Worm (Caenorhabditis elegans) whole organism, L3 larva: ENCODE results near the gene Y54B9A.1.

ENCODE experiments used
- ama-1 ChIP-seq: fragments of 150-350 bp; optimal IDR thresholded peaks from 2 replicates; lab custom pipeline; 2018
- ceh-82 ChIP-seq: fragments of 150-350 bp; optimal IDR thresholded peaks from 2 replicates; lab custom pipeline; 2014; ENCODE audit warnings: missing biosample characterization, missing genetic modification characterization
- nhr-237 ChIP-seq: fragments of 150-350 bp; optimal IDR thresholded peaks from 2 replicates; lab custom pipeline; 2014; ENCODE audit warnings: missing biosample characterization, missing genetic modification characterization
- skn-1 ChIP-seq: fragments of 150-350 bp; optimal IDR thresholded peaks from 2 replicates; lab custom pipeline; 2014; ENCODE audit warnings: missing biosample characterization, missing genetic modification characterization
- tbx-2 ChIP-seq: sonication (generic microtip); optimal IDR thresholded peaks from 2 replicates; lab custom pipeline; 2016; ENCODE audit warnings: mild to moderate bottlenecking, missing genetic modification characterization, missing compliant biosample characterization

ce11 chrV:9462605-9463004 lies 23.3 kb upstream of the Y54B9A.1 start, which contains the start of gene F07D3.3:
- TF ChIP-seq skn-1 (no peak), nhr-237 (tag; lab: Kevin White, UChicago) (no peak), ama-1 (lab: Kevin White, UChicago) (no peak), ceh-82 (tag; lab: Kevin White, UChicago) (no peak), tbx-2 (tag; lab: Kevin White, UChicago) (no peak)
